Worm (Caenorhabditis elegans) whole organism, midembryonic: ENCODE results near the gene C17C3.1.

ENCODE experiments used
- T22C8.4 ChIP-seq: fragments of 200-800 bp; sonication (Bioruptor generic); IDR thresholded peaks from 2 replicates; pipeline ENCODE4 v1.3.6; 2022; ENCODE audit warnings: missing genetic modification characterization, missing compliant biosample characterization
- cog-1 ChIP-seq: sonication (generic microtip); optimal IDR thresholded peaks from 2 replicates; lab custom pipeline; 2016; ENCODE audit warnings: missing genetic modification characterization, missing compliant biosample characterization
- flt-1 ChIP-seq: fragments of 200-800 bp; sonication (Bioruptor generic); IDR thresholded peaks from 2 replicates; pipeline ENCODE4 v1.3.6; 2022; ENCODE audit warnings: missing genetic modification characterization, missing compliant biosample characterization
- klf-2 ChIP-seq: fragments of 200-800 bp; sonication (Bioruptor generic); conservative IDR thresholded peaks from 2 replicates; pipeline ENCODE4 v1.3.6; 2022; ENCODE audit warnings: missing genetic modification reagents, missing genetic modification characterization, missing compliant biosample characterization
- med-1 ChIP-seq: sonication (generic microtip); optimal IDR thresholded peaks from 2 replicates; lab custom pipeline; 2017; ENCODE audit warnings: missing genetic modification characterization, mild to moderate bottlenecking, missing compliant biosample characterization, antibody characterized with exemption, missing genetic modification reagents; ENCODE audit not compliant: insufficient read depth
- ref-1 ChIP-seq: fragments of 200-800 bp; sonication (Bioruptor generic); conservative IDR thresholded peaks from 2 replicates; pipeline ENCODE4 v1.3.6; 2022; ENCODE audit warnings: missing genetic modification reagents, missing genetic modification characterization, missing compliant biosample characterization
- tab-1 ChIP-seq: fragments of 200-800 bp; sonication (Bioruptor generic); IDR thresholded peaks from 2 replicates; pipeline ENCODE4 v1.3.6; 2022; ENCODE audit warnings: missing genetic modification characterization, missing compliant biosample characterization
- ztf-23 ChIP-seq: fragments of 200-800 bp; sonication (Bioruptor generic); IDR thresholded peaks from 2 replicates; pipeline ENCODE4 v1.3.6; 2022; ENCODE audit warnings: missing genetic modification reagents, missing genetic modification characterization, missing compliant biosample characterization
- ztf-29 ChIP-seq: fragments of 200-800 bp; sonication (Bioruptor generic); IDR thresholded peaks from 2 replicates; pipeline ENCODE4 v1.3.6; 2022; ENCODE audit warnings: missing genetic modification reagents, missing genetic modification characterization, missing compliant biosample characterization

The C17C3.1 gene

ce11 chrII:5578035-5578434 is 7.7 kb downstream of the C17C3.1 start, which contains the start of gene T25E4.1:
TSS of gene T25E4.1 (plus strand) at chrII:5578335.
- TF ChIP-seq klf-2 (GFP tag; lab: Robert Waterston, UW), result no peak
- no peak for TF ChIP-seq ref-1 (GFP tag; lab: Robert Waterston, UW)
- no peak for TF ChIP-seq T22C8.4
- TF ChIP-seq med-1 (GFP tag; lab: Kevin White, UChicago), result no peak
- TF ChIP-seq cog-1, result no peak
- TF ChIP-seq flt-1 (GFP tag; lab: Robert Waterston, UW), result no peak
- no peak for TF ChIP-seq ztf-23 (GFP tag; lab: Robert Waterston, UW)
- no peak for TF ChIP-seq tab-1 (GFP tag; lab: Robert Waterston, UW)
- TF ChIP-seq ztf-29, result no peak

ce11 chrII:5578714-5579113 is 8.3 kb downstream of the C17C3.1 start:
- no peak for TF ChIP-seq ztf-23 (GFP tag; lab: Robert Waterston, UW)
- TF ChIP-seq klf-2 (GFP tag; lab: Robert Waterston, UW), result no peak
- no peak for TF ChIP-seq ztf-29
- TF ChIP-seq T22C8.4, result no peak
- TF ChIP-seq ref-1 (GFP tag; lab: Robert Waterston, UW), result no peak
- TF ChIP-seq flt-1 (GFP tag; lab: Robert Waterston, UW), result no peak
- no peak for TF ChIP-seq cog-1
- no peak for TF ChIP-seq med-1 (GFP tag; lab: Kevin White, UChicago)
- TF ChIP-seq tab-1 (GFP tag; lab: Robert Waterston, UW), result no peak

- TF ChIP-seq ztf-23 (GFP tag; lab: Robert Waterston, UW) (no peak), ztf-29 (no peak), T22C8.4 (no peak), ref-1 (GFP tag; lab: Robert Waterston, UW) (no peak), flt-1 (GFP tag; lab: Robert Waterston, UW) (no peak), med-1 (GFP tag; lab: Kevin White, UChicago) (no peak), tab-1 (GFP tag; lab: Robert Waterston, UW) (no peak), cog-1 (no peak), klf-2 (GFP tag; lab: Robert Waterston, UW) (no peak)
Measured at ce11 chrII:5579236-5579635, 8.9 kb downstream of the C17C3.1 start.

ce11 chrII:5582309-5582708 is 11.9 kb downstream of the C17C3.1 start, which contains the start of gene T25E4.2:
TSS of gene T25E4.2 (minus strand) at chrII:5582409.
- TF ChIP-seq T22C8.4, result no peak
- no peak for TF ChIP-seq klf-2 (GFP tag; lab: Robert Waterston, UW)
- TF ChIP-seq ref-1 (GFP tag; lab: Robert Waterston, UW), result no peak
- TF ChIP-seq ztf-29, result no peak
- no peak for TF ChIP-seq cog-1
- TF ChIP-seq flt-1 (GFP tag; lab: Robert Waterston, UW), result no peak
- no peak for TF ChIP-seq tab-1 (GFP tag; lab: Robert Waterston, UW)
- no peak for TF ChIP-seq med-1 (GFP tag; lab: Kevin White, UChicago)
- no peak for TF ChIP-seq ztf-23 (GFP tag; lab: Robert Waterston, UW)

- no peak for TF ChIP-seq T22C8.4
- TF ChIP-seq ztf-29, result no peak
- no peak for TF ChIP-seq cog-1
Measured at ce11 chrII:5585788-5586187, 15.4 kb downstream of the C17C3.1 start, which contains the start of gene lys-8. TSS of gene lys-8 (plus strand) at chrII:5586178.

ce11 chrII:5587794-5588193 is 17.4 kb downstream of the C17C3.1 start:
- TF ChIP-seq ztf-29 (no peak), T22C8.4 (no peak), med-1 (GFP tag; lab: Kevin White, UChicago) (no peak), flt-1 (GFP tag; lab: Robert Waterston, UW) (no peak), tab-1 (GFP tag; lab: Robert Waterston, UW) (no peak), ztf-23 (GFP tag; lab: Robert Waterston, UW) (no peak), klf-2 (GFP tag; lab: Robert Waterston, UW) (no peak), ref-1 (GFP tag; lab: Robert Waterston, UW) (no peak), cog-1 (no peak)

ce11 chrII:5589690-5590089 is 19.3 kb downstream of the C17C3.1 start, which contains the start of gene C17G10.13:
TSS of gene C17G10.13 (minus strand) at chrII:5589790.
- no peak for TF ChIP-seq ref-1 (GFP tag; lab: Robert Waterston, UW)
- no peak for TF ChIP-seq flt-1 (GFP tag; lab: Robert Waterston, UW)
- no peak for TF ChIP-seq tab-1 (GFP tag; lab: Robert Waterston, UW)
- no peak for TF ChIP-seq klf-2 (GFP tag; lab: Robert Waterston, UW)
- TF ChIP-seq med-1 (GFP tag; lab: Kevin White, UChicago), result no peak
- no peak for TF ChIP-seq ztf-23 (GFP tag; lab: Robert Waterston, UW)
- TF ChIP-seq ztf-29, result no peak

ce11 chrII:5591558-5591957 is 21.2 kb downstream of the C17C3.1 start:
- TF ChIP-seq T22C8.4, result no peak

- TF ChIP-seq klf-2 (GFP tag; lab: Robert Waterston, UW) (no peak), ref-1 (GFP tag; lab: Robert Waterston, UW) (no peak), ztf-23 (GFP tag; lab: Robert Waterston, UW) (no peak), flt-1 (GFP tag; lab: Robert Waterston, UW) (no peak), ztf-29 (no peak), tab-1 (GFP tag; lab: Robert Waterston, UW) (no peak), cog-1 (no peak), T22C8.4 (no peak), med-1 (GFP tag; lab: Kevin White, UChicago) (no peak)
Measured at ce11 chrII:5592857-5593256, 22.5 kb downstream of the C17C3.1 start.

ce11 chrII:5593377-5593932 is 23.1 kb downstream of the C17C3.1 start, which contains the start of gene cdc-14:
TSS of gene cdc-14 (minus strand) at chrII:5593427.
- no peak for TF ChIP-seq tab-1 (GFP tag; lab: Robert Waterston, UW)
- no peak for TF ChIP-seq flt-1 (GFP tag; lab: Robert Waterston, UW)
- peak; percentile 60 for TF ChIP-seq cog-1
- no peak for TF ChIP-seq klf-2 (GFP tag; lab: Robert Waterston, UW)
- no peak for TF ChIP-seq ztf-29
- TF ChIP-seq T22C8.4, result no peak
- TF ChIP-seq ztf-23 (GFP tag; lab: Robert Waterston, UW), result 0 out of 2 replicates have a peak, but pooled peaks have one; percentile 10
- no peak for TF ChIP-seq med-1 (GFP tag; lab: Kevin White, UChicago)
